Fruit fly (Drosophila melanogaster) whole organism, pupa: Measurements from ENCODE around the gene L2HGDH.

Experiments
- CG10348 ChIP-seq: fragments of 200-800 bp; sonication (Bioruptor generic); IDR thresholded peaks from 2 replicates; pipeline ENCODE4 v1.3.6; 2022; ENCODE audit warnings: missing biosample characterization, missing genetic modification characterization
- CG12605 ChIP-seq: fragments of 200-800 bp; sonication (Bioruptor generic); IDR thresholded peaks from 2 replicates; pipeline ENCODE4 v1.3.6; 2022; ENCODE audit warnings: missing biosample characterization, missing genetic modification characterization
- CG14655 ChIP-seq: fragments of 200-800 bp; sonication (Bioruptor generic); optimal IDR thresholded peaks from 3 replicates; lab custom pipeline; 2017; ENCODE audit warnings: mild to moderate bottlenecking, missing biosample characterization, missing genetic modification reagents, missing genetic modification characterization
- CG15710 ChIP-seq: fragments of 200-800 bp; sonication (Bioruptor generic); optimal IDR thresholded peaks from 2 replicates; lab custom pipeline; 2018; ENCODE audit warnings: missing biosample characterization, mild to moderate bottlenecking, missing genetic modification characterization, moderate library complexity
- CG32121 ChIP-seq: fragments of 200-800 bp; sonication (Bioruptor generic); IDR thresholded peaks from 2 replicates; pipeline ENCODE4 v1.3.6; 2022; ENCODE audit warnings: missing biosample characterization, missing genetic modification characterization
- CG34367 ChIP-seq: fragments of 200-800 bp; sonication (Bioruptor generic); optimal IDR thresholded peaks from 2 replicates; lab custom pipeline; 2018; ENCODE audit warnings: missing biosample characterization, mild to moderate bottlenecking, missing genetic modification characterization
- CG8159 ChIP-seq: fragments of 200-800 bp; sonication (Bioruptor generic); optimal IDR thresholded peaks from 3 replicates; lab custom pipeline; 2018; ENCODE audit warnings: missing biosample characterization, mild to moderate bottlenecking, missing genetic modification characterization, moderate library complexity
- D1 ChIP-seq: fragments of 200-800 bp; sonication (Bioruptor generic); optimal IDR thresholded peaks from 2 replicates; lab custom pipeline; 2018; ENCODE audit warnings: missing biosample characterization, mild to moderate bottlenecking, missing genetic modification characterization, moderate library complexity
- EcR ChIP-seq: fragments of 200-800 bp; sonication (Bioruptor generic); optimal IDR thresholded peaks from 3 replicates; lab custom pipeline; 2019; ENCODE audit warnings: missing biosample characterization, missing genetic modification characterization, mild to moderate bottlenecking, moderate library complexity, missing genetic modification reagents
- Ets98B ChIP-seq: fragments of 200-800 bp; sonication (Bioruptor generic); IDR thresholded peaks from 2 replicates; pipeline ENCODE4 v1.3.6; 2022; ENCODE audit warnings: missing biosample characterization, missing genetic modification characterization
- Snoo ChIP-seq: fragments of 200-800 bp; sonication (Bioruptor generic); optimal IDR thresholded peaks from 3 replicates; lab custom pipeline; 2017; ENCODE audit warnings: missing biosample characterization, mild to moderate bottlenecking, missing genetic modification characterization, inconsistent platforms
- rn ChIP-seq: fragments of 200-800 bp; sonication (Bioruptor generic); IDR thresholded peaks from 2 replicates; pipeline ENCODE4 v1.3.6; 2022; ENCODE audit warnings: missing biosample characterization, missing genetic modification characterization

dm6 chr2L:18925956-18926355, 48.3 kb downstream of the L2HGDH start:
- TF ChIP-seq Snoo (tag; lab: Kevin White, UChicago) = no peak
- TF ChIP-seq CG15710 (tag; lab: Kevin White, UChicago) = no peak
- no peak for TF ChIP-seq CG10348 (GFP tag; lab: Robert Waterston, UW)
- no peak for TF ChIP-seq D1
- TF ChIP-seq CG8159 = no peak
- no peak for TF ChIP-seq CG14655
- no peak for TF ChIP-seq Ets98B (GFP tag; lab: Robert Waterston, UW)
- no peak for TF ChIP-seq rn
- TF ChIP-seq EcR (GFP tag; lab: Kevin White, UChicago) = no peak
- no peak for TF ChIP-seq CG12605
- TF ChIP-seq CG32121 = no peak
- TF ChIP-seq CG34367 (tag; lab: Kevin White, UChicago) = no peak
